Fruit fly (Drosophila melanogaster) whole organism, wandering third instar larva: Measurements from ENCODE around the gene CG32425.
"Not testable (repeated sequence)": the region's sequence is repeated elsewhere in the genome, so short reads cannot be mapped to it uniquely, and the experiment has no call there.

Experiments
- Abd-B ChIP-seq: fragments of >200 bp; optimal IDR thresholded peaks from 2 replicates; lab custom pipeline; 2017; ENCODE audit warnings: missing biosample characterization, missing genetic modification characterization
- CG32264 ChIP-seq: fragments of 200-800 bp; sonication (Bioruptor generic); optimal IDR thresholded peaks from 2 replicates; lab custom pipeline; 2016; ENCODE audit warnings: missing biosample characterization, missing genetic modification characterization
- CG9705 ChIP-seq: fragments of 200-800 bp; sonication (Bioruptor generic); optimal IDR thresholded peaks from 2 replicates; lab custom pipeline; 2018; ENCODE audit warnings: missing biosample characterization, mild to moderate bottlenecking, missing genetic modification characterization
- CrebA ChIP-seq: fragments of 200-800 bp; sonication (Bioruptor generic); optimal IDR thresholded peaks from 2 replicates; lab custom pipeline; 2016; ENCODE audit warnings: missing biosample characterization, mild to moderate bottlenecking, missing genetic modification characterization, borderline replicate concordance
- Dfd ChIP-seq: fragments of >200 bp; optimal IDR thresholded peaks from 2 replicates; lab custom pipeline; 2017; ENCODE audit warnings: missing biosample characterization, missing genetic modification characterization
- Dif ChIP-seq: fragments of 200-275, 200-300 bp; sonication (Bioruptor generic); optimal IDR thresholded peaks from 2 replicates; lab custom pipeline; 2018; ENCODE audit warnings: missing biosample characterization, missing genetic modification characterization; ENCODE audit not compliant: partially characterized antibody
- GATAd ChIP-seq: sonication (Bioruptor generic); optimal IDR thresholded peaks from 2 replicates; lab custom pipeline; 2016; ENCODE audit warnings: missing biosample characterization, missing genetic modification characterization
- HLH106 ChIP-seq: fragments of 200-800 bp; optimal IDR thresholded peaks from 3 replicates; lab custom pipeline; 2019; ENCODE audit warnings: missing biosample characterization, mild to moderate bottlenecking, missing genetic modification characterization, moderate library complexity
- Hnf4 ChIP-seq: fragments of 200-800 bp; sonication (Bioruptor generic); optimal IDR thresholded peaks from 2 replicates; lab custom pipeline; 2016; ENCODE audit warnings: missing biosample characterization, mild to moderate bottlenecking, missing genetic modification characterization
- Hr78 ChIP-seq: fragments of >200 bp; optimal IDR thresholded peaks from 2 replicates; lab custom pipeline; 2017; ENCODE audit warnings: missing biosample characterization, missing genetic modification characterization
- Hr83 ChIP-seq: fragments of 200-300 bp; sonication (Bioruptor generic); optimal IDR thresholded peaks from 2 replicates; lab custom pipeline; 2016; ENCODE audit warnings: missing biosample characterization, mild to moderate bottlenecking, missing genetic modification characterization, moderate library complexity; ENCODE audit not compliant: poor library complexity, severe bottlenecking
- Jra ChIP-seq: sonication (Bioruptor generic); optimal IDR thresholded peaks from 2 replicates; lab custom pipeline; 2016; ENCODE audit warnings: missing biosample characterization, missing genetic modification characterization
- Mio ChIP-seq: sonication (Bioruptor generic); optimal IDR thresholded peaks from 2 replicates; lab custom pipeline; 2016; ENCODE audit warnings: missing biosample characterization, missing genetic modification characterization
- Rel ChIP-seq, 2 experiments: fragments of 200-800 bp; sonication (Bioruptor generic) in 1 of 2; optimal IDR thresholded peaks; 2 replicates in 1 of 2; 3 replicates in 1 of 2; lab custom pipeline; 2016 to 2019; ENCODE audit warnings: mild to moderate bottlenecking in 2 of 2, missing biosample characterization in 2 of 2, missing genetic modification characterization in 2 of 2, moderate library complexity in 1 of 2
- Vsx2 ChIP-seq: fragments of 200-300, 225-300 bp; sonication (Bioruptor generic); optimal IDR thresholded peaks from 2 replicates; lab custom pipeline; 2018; ENCODE audit warnings: missing biosample characterization, missing genetic modification characterization; ENCODE audit not compliant: partially characterized antibody
- br ChIP-seq: fragments of 200-800 bp; sonication (Bioruptor generic); optimal IDR thresholded peaks from 2 replicates; lab custom pipeline; 2016; ENCODE audit warnings: missing biosample characterization, missing genetic modification characterization
- dl ChIP-seq, 2 experiments: fragments of 175-275, 200-275 bp in 1 of 2; fragments of 200-275 bp in 1 of 2; sonication (Bioruptor generic); optimal IDR thresholded peaks; lab custom pipeline; 2018; ENCODE audit warnings: mild to moderate bottlenecking in 2 of 2, missing biosample characterization in 2 of 2, missing genetic modification characterization in 2 of 2, moderate library complexity in 2 of 2; ENCODE audit not compliant: partially characterized antibody in 2 of 2, insufficient read depth in 1 of 2
- dsf ChIP-seq: sonication (Bioruptor generic); optimal IDR thresholded peaks from 2 replicates; lab custom pipeline; 2016; ENCODE audit warnings: missing biosample characterization, missing genetic modification characterization, borderline replicate concordance
- ey ChIP-seq: fragments of 200-800 bp; sonication (Bioruptor generic); optimal IDR thresholded peaks from 2 replicates; lab custom pipeline; 2016; ENCODE audit warnings: missing biosample characterization, missing genetic modification characterization
- foxo ChIP-seq, 2 experiments: fragments of 200-800 bp; sonication (Bioruptor generic); optimal IDR thresholded peaks; 2 replicates in 1 of 2; 3 replicates in 1 of 2; lab custom pipeline; 2016 to 2017; ENCODE audit warnings: missing biosample characterization in 2 of 2, missing genetic modification characterization in 2 of 2
- fru ChIP-seq: fragments of 200-800 bp; sonication (Bioruptor generic); optimal IDR thresholded peaks from 3 replicates; lab custom pipeline; 2016; ENCODE audit warnings: missing biosample characterization, mild to moderate bottlenecking, missing genetic modification characterization
- jim ChIP-seq: fragments of 175-275, 200-325 bp; sonication (Bioruptor generic); optimal IDR thresholded peaks from 2 replicates; lab custom pipeline; 2016; ENCODE audit warnings: missing biosample characterization, mild to moderate bottlenecking, missing genetic modification characterization
- lola ChIP-seq: fragments of >200 bp; optimal IDR thresholded peaks from 2 replicates; lab custom pipeline; 2017; ENCODE audit warnings: missing biosample characterization, missing genetic modification characterization
- pan ChIP-seq: fragments of >200 bp; optimal IDR thresholded peaks from 2 replicates; lab custom pipeline; 2017
- psq ChIP-seq: fragments of 200-800 bp; sonication (Bioruptor generic); optimal IDR thresholded peaks from 3 replicates; lab custom pipeline; 2017; ENCODE audit warnings: missing biosample characterization, mild to moderate bottlenecking, missing genetic modification characterization, moderate library complexity
- sv ChIP-seq: fragments of 200-800 bp; sonication (Bioruptor generic); optimal IDR thresholded peaks from 3 replicates; lab custom pipeline; 2016; ENCODE audit warnings: missing biosample characterization, missing genetic modification characterization
- tai ChIP-seq: sonication (Bioruptor generic); optimal IDR thresholded peaks from 2 replicates; lab custom pipeline; 2016; ENCODE audit warnings: missing biosample characterization, missing genetic modification characterization
- woc ChIP-seq: sonication (Bioruptor generic); optimal IDR thresholded peaks from 2 replicates; lab custom pipeline; 2016; ENCODE audit warnings: missing biosample characterization, mild to moderate bottlenecking, missing genetic modification characterization

CG32425 gene

DNA sequence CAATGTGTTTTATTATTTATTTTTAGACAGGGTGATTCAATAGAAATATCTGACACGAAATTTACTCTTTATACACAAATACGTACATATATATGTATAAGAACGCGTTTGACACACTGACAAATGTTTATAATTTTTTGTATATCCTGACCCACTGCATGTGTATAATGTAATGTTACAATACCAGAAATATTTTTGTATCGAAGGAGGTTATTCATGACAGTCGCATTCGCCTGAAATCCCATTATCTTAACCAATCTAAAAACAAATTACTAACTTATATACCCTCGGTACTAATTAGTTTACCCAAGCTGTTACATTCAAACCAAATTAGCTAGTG lies 2.9 kb upstream of the CG32425 start:
- TF ChIP-seq Rel (GFP tag; optimal IDR thresholded peaks at IDR 0.05; lab: Kevin White, UChicago) (no peak), Rel (tag; optimal IDR thresholded peaks at IDR 0.05; lab: Kevin White, UChicago) (no peak), CrebA (GFP tag; lab: Kevin White, UChicago) (no peak), dl (GFP tag; optimal IDR thresholded peaks at IDR 0.05; lab: Kevin White, UChicago; ENCODE audit: insufficient read depth in 1 of 2, partially characterized antibody in 2 of 2) (no peak)

DNA sequence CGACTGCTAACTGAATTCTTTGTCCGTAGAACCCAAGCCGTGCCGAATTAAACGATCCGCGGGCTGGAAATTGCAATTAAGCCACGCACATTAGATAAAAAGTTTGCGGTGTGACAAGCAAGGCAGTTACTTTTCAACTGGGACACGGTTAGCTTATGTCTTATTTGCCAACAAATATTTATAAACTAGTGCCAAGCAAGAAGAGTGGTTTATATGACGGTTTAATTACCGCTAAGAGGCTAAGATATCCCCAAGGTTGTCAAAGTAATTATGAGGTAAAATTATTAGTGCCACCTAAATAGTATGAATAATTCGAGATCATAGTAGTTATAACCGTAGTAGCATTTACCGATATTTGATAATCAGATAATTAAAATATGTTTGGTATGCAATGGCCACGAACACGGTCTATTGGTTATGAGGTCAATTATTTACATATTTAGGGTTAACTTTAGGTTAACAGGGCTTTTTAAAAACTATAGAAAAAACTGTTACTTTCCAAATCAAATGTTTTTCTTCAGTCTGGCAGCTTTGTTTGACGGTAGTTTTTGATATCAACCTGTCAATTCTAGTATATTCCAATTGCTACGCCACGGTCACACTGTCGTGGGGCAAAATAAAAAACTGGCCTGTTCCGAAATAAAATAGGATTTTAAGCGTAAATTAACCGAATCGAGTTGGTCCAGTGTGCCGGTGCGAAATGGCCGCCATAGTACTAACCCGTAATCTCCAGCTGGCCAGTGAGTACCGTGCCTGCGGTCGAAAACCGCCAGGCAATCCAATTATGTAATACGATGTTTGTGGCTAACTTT lies 2.1 kb upstream of the CG32425 start, which contains the start of gene ZnT77C:
TSS of gene ZnT77C (minus strand) at position 142 of the 812 bp plus-strand sequence.
- TF ChIP-seq Rel (GFP tag; optimal IDR thresholded peaks at IDR 0.05; lab: Kevin White, UChicago): no peak
- TF ChIP-seq Rel (tag; optimal IDR thresholded peaks at IDR 0.05; lab: Kevin White, UChicago): peak; percentile 31
- TF ChIP-seq HLH106 (tag; lab: Kevin White, UChicago): no peak

DNA sequence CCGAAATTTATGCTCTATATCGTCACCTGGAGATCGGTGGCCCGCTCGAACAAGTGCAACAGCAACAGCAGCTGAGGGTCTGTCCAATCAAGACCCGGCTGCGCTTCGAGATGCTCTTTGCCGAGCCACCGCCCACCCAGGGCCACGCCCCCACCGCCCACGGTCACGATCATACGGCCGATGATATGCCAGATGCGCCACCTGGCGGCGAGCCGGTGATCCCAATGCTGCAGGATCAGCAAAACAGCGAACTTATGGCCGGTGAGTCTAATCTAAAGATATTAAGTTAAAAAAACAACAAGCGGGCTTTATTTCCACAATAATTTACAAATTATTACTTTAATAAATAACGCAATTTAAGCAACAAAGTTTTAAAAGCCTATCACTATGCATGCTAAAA lies 1.1 kb downstream of the CG32425 start:
- TF ChIP-seq Dfd (GFP tag; lab: Kevin White, UChicago): peak; percentile 87
- TF ChIP-seq Mio: no peak

DNA sequence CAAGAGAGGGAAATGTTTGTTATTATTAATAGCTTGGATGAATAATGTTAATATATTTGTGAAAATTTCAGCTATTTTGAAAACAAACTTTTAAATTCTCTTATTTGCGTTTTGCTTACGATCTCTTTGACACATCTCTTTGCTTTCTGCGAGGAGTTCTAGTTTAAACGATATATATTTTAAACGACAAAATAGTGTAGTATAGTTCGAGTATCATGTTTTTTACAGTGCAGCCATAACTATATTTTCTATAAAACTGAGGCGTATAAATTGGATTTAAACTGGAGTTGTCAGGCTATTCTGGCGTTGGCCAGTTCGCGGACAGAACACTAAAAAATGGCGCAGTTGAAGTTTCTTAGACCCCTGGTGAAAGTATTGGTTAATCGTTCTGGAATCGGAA lies 2.4 kb downstream of the CG32425 start, which contains the start of gene CG18281:
TSS of gene CG18281 (plus strand) at position 301 of the 400 bp plus-strand sequence.
- not testable (repeated sequence) for TF ChIP-seq pan (lab: Kevin White, UChicago); sv (GFP tag; lab: Kevin White, UChicago); Dif (GFP tag; lab: Kevin White, UChicago)
- TF ChIP-seq, all 38 proteins: peak for 0; not testable (repeated sequence) for 38

- no peak for TF ChIP-seq Hnf4 (GFP tag; lab: Kevin White, UChicago)
- no peak for TF ChIP-seq tai (GFP tag; lab: Kevin White, UChicago)
- no peak for TF ChIP-seq ey
These were observed 6.1 kb downstream of the CG32425 start for dm6 chr3L:20503256-20503655.

DNA sequence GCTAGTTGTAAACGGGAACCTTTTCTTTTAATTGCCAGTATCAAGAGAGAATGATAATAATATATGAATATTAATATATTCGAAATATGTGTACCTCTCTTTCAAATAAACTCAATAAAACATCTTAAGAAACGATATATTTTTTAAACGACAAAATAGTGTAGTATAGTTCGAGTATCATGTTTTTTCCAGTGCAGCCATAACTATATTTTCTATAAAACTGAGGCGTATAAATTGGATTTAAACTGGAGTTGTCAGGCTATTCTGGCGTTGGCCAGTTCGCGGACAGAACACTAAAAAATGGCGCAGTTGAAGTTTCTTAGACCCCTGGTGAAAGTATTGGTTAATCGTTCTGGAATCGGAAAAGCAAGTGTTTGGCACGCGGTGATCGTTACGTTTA lies 6.8 kb downstream of the CG32425 start, which contains the start of gene CG17637:
TSS of gene CG17637 (plus strand) at position 301 of the 400 bp plus-strand sequence.
- not testable (repeated sequence) for TF ChIP-seq jim, CG32264, lola (GFP tag; lab: Kevin White, UChicago)

DNA sequence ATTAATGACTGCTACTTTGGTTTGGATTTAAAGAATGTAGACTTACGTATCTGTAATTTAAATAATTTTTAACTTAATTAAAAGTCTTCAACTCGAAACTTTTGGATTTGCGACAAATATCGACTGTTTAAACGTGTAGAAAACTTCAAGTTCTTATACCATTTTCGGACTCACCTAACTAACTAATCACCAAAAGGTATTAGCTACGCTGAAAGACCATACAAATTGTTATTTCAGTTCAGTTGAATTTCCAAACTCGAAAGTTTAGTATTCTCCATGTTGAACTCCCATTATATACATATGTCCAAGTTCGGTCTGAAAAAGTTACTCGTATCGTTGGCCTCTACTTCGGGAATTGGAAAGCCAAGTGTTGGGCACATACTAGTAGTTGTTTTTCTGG lies 8.6 kb downstream of the CG32425 start, which contains the start of gene CG5078:
TSS of gene CG5078 (plus strand) at position 301 of the 400 bp plus-strand sequence.
- no peak for TF ChIP-seq Vsx2
- no peak for TF ChIP-seq psq (GFP tag; lab: Kevin White, UChicago)
- TF ChIP-seq, all 38 proteins: peak for 0

dm6 chr3L:20507552-20507951 lies 10.4 kb downstream of the CG32425 start:
- TF ChIP-seq Hnf4 (GFP tag; lab: Kevin White, UChicago) (no peak), Rel (GFP tag; optimal IDR thresholded peaks at IDR 0.05; lab: Kevin White, UChicago) (no peak), Rel (tag; optimal IDR thresholded peaks at IDR 0.05; lab: Kevin White, UChicago) (no peak), CG9705 (GFP tag; lab: Kevin White, UChicago) (no peak), Abd-B (no peak), foxo (GFP tag; optimal IDR thresholded peaks at IDR 0.05; lab: Kevin White, UChicago) (no peak), Hr83 (GFP tag; lab: Kevin White, UChicago) (no peak), br (GFP tag; lab: Kevin White, UChicago) (no peak), Hr78 (GFP tag; lab: Kevin White, UChicago) (no peak), sv (GFP tag; lab: Kevin White, UChicago) (no peak), dl (GFP tag; optimal IDR thresholded peaks at IDR 0.05; lab: Kevin White, UChicago; ENCODE audit: insufficient read depth in 1 of 2, partially characterized antibody in 2 of 2) (no peak), GATAd (GFP tag; lab: Kevin White, UChicago) (no peak), psq (GFP tag; lab: Kevin White, UChicago) (no peak), Dif (GFP tag; lab: Kevin White, UChicago) (no peak), Jra (GFP tag; lab: Kevin White, UChicago) (no peak), fru (GFP tag; lab: Kevin White, UChicago) (no peak), woc (no peak), dsf (GFP tag; lab: Kevin White, UChicago) (no peak), jim (GFP tag; lab: Kevin White, UChicago) (no peak)
- TF ChIP-seq, all 38 proteins: peak for 0
